Worm (Caenorhabditis elegans): Measurements from ENCODE around the gene rga-4.

DNA sequence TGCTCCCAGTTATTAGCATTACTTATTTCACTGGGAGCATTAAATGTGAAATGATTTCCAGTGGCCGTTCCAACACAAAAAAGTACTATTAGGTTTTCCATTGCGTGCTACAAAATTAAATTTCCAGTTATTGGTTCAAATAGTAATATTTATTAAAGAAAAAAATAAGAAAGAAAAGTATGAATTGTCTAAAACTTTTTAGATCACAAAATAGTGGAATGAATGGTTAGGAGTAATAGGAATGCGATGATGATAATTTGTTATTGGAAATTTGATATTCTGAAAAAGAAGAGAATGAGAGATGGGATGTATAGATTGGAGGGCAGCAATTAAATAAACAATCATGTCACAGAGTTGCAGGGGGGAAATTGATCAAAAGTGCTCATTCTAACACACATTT lies 25.0 kb downstream of the rga-4 start, which contains the start of gene Y75B7AL.2:
- no peak for TF ChIP-seq W03F9.2 (tag; optimal IDR thresholded peaks at IDR 0.05)
- TF ChIP-seq him-1 (tag; optimal IDR thresholded peaks at IDR 0.05), result no peak
- TF ChIP-seq dao-5 (tag; optimal IDR thresholded peaks at IDR 0.05), result no peak
